Fruit fly (Drosophila melanogaster) whole organism, prepupa: Measurements from ENCODE around the gene Unr.

Experiments used
- CG10631 ChIP-seq: fragments of 200-800 bp; sonication (Bioruptor generic); optimal IDR thresholded peaks from 2 replicates; lab custom pipeline; 2016; ENCODE audit warnings: missing biosample characterization, missing genetic modification characterization
- CG15336 ChIP-seq: fragments of 200-800 bp; sonication (Bioruptor generic); IDR thresholded peaks from 2 replicates; pipeline ENCODE4 v1.3.6; 2022; ENCODE audit warnings: missing biosample characterization, missing genetic modification characterization
- CG1621 ChIP-seq: fragments of 200-800 bp; sonication (Bioruptor generic); optimal IDR thresholded peaks from 3 replicates; lab custom pipeline; 2018; ENCODE audit warnings: missing biosample characterization, mild to moderate bottlenecking, missing genetic modification characterization
- CG16779 ChIP-seq: fragments of 200-800 bp; sonication (Bioruptor generic); optimal IDR thresholded peaks from 3 replicates; lab custom pipeline; 2017; ENCODE audit warnings: missing biosample characterization, mild to moderate bottlenecking, missing genetic modification characterization
- CG3032 ChIP-seq: fragments of 200-800 bp; optimal IDR thresholded peaks from 2 replicates; lab custom pipeline; 2019; ENCODE audit warnings: missing biosample characterization, mild to moderate bottlenecking, missing genetic modification characterization, moderate library complexity
- CG32006 ChIP-seq: fragments of 200-800 bp; sonication (Bioruptor generic); optimal IDR thresholded peaks from 3 replicates; lab custom pipeline; 2017; ENCODE audit warnings: missing biosample characterization, mild to moderate bottlenecking, missing genetic modification characterization
- CG34406 ChIP-seq: fragments of 200-800 bp; sonication (Bioruptor generic); optimal IDR thresholded peaks from 3 replicates; lab custom pipeline; 2016; ENCODE audit warnings: missing biosample characterization, missing genetic modification characterization
- CG3919 ChIP-seq: fragments of 200-800 bp; sonication (Bioruptor generic); optimal IDR thresholded peaks from 3 replicates; lab custom pipeline; 2016; ENCODE audit warnings: missing biosample characterization, missing genetic modification characterization
- CG4318 ChIP-seq: fragments of 200-800 bp; sonication (Bioruptor generic); optimal IDR thresholded peaks from 3 replicates; lab custom pipeline; 2017; ENCODE audit warnings: missing biosample characterization, mild to moderate bottlenecking, missing genetic modification characterization
- CG6163 ChIP-seq: fragments of 200-800 bp; sonication (Bioruptor generic); IDR thresholded peaks from 3 replicates; pipeline ENCODE4 v1.3.6; 2022; ENCODE audit warnings: missing biosample characterization, missing genetic modification characterization
- CG6276 ChIP-seq: fragments of 200-800 bp; sonication (Bioruptor generic); optimal IDR thresholded peaks from 2 replicates; lab custom pipeline; 2017; ENCODE audit warnings: missing biosample characterization, mild to moderate bottlenecking, missing genetic modification characterization
- CG6808 ChIP-seq: fragments of 200-800 bp; sonication (Bioruptor generic); optimal IDR thresholded peaks from 3 replicates; lab custom pipeline; 2017; ENCODE audit warnings: missing biosample characterization, missing genetic modification characterization, mild to moderate bottlenecking, moderate library complexity, missing genetic modification reagents
- CG6854 ChIP-seq: fragments of 200-800 bp; sonication (Bioruptor generic); optimal IDR thresholded peaks from 2 replicates; lab custom pipeline; 2017; ENCODE audit warnings: missing biosample characterization, mild to moderate bottlenecking, missing genetic modification characterization
- CG7368 ChIP-seq: fragments of 200-800 bp; sonication (Bioruptor generic); optimal IDR thresholded peaks from 3 replicates; lab custom pipeline; 2016; ENCODE audit warnings: missing biosample characterization, missing genetic modification characterization
- CG8119 ChIP-seq: fragments of 200-800 bp; sonication (Bioruptor generic); IDR thresholded peaks from 3 replicates; pipeline ENCODE4 v1.3.6; 2022; ENCODE audit warnings: missing biosample characterization, missing genetic modification characterization
- CG9139 ChIP-seq: fragments of 200-800 bp; sonication (Bioruptor generic); optimal IDR thresholded peaks from 3 replicates; lab custom pipeline; 2017; ENCODE audit warnings: missing biosample characterization, mild to moderate bottlenecking, missing genetic modification characterization
- Eip75B ChIP-seq: fragments of 200-800 bp; sonication (Bioruptor generic); optimal IDR thresholded peaks from 3 replicates; lab custom pipeline; 2016; ENCODE audit warnings: missing biosample characterization, missing genetic modification characterization
- Eip78C ChIP-seq: fragments of 200-800 bp; sonication (Bioruptor generic); peaks from one replicate; lab custom pipeline; 2016; ENCODE audit warnings: missing biosample characterization, missing genetic modification characterization
- Hr39 ChIP-seq: fragments of 200-800 bp; sonication (Bioruptor generic); optimal IDR thresholded peaks from 2 replicates; lab custom pipeline; 2016; ENCODE audit warnings: missing biosample characterization, missing genetic modification characterization
- Hr4 ChIP-seq: fragments of 200-800 bp; sonication (Bioruptor generic); optimal IDR thresholded peaks from 3 replicates; lab custom pipeline; 2016; ENCODE audit warnings: missing biosample characterization, missing genetic modification characterization
- Lpt ChIP-seq: fragments of 200-800 bp; sonication (Bioruptor generic); optimal IDR thresholded peaks from 3 replicates; lab custom pipeline; 2016; ENCODE audit warnings: missing biosample characterization, missing genetic modification characterization
- Met ChIP-seq: fragments of 200-800 bp; sonication (Bioruptor generic); optimal IDR thresholded peaks from 3 replicates; lab custom pipeline; 2016; ENCODE audit warnings: missing biosample characterization, missing genetic modification characterization
- OdsH ChIP-seq: fragments of 200-800 bp; sonication (Bioruptor generic); optimal IDR thresholded peaks from 3 replicates; lab custom pipeline; 2016; ENCODE audit warnings: missing biosample characterization, missing genetic modification characterization
- Sox102F ChIP-seq: fragments of 200-800 bp; sonication (Bioruptor generic); optimal IDR thresholded peaks from 2 replicates; lab custom pipeline; 2016; ENCODE audit warnings: missing biosample characterization, mild to moderate bottlenecking, missing genetic modification characterization
- Sox14 ChIP-seq: fragments of 200-800 bp; sonication (Bioruptor generic); optimal IDR thresholded peaks from 3 replicates; lab custom pipeline; 2016; ENCODE audit warnings: missing biosample characterization, missing genetic modification characterization
- Sox15 ChIP-seq: fragments of 200-800 bp; sonication (Bioruptor generic); optimal IDR thresholded peaks from 3 replicates; lab custom pipeline; 2016; ENCODE audit warnings: missing biosample characterization, missing genetic modification characterization
- achi ChIP-seq: fragments of 200-800 bp; sonication (Bioruptor generic); optimal IDR thresholded peaks from 3 replicates; lab custom pipeline; 2016; ENCODE audit warnings: missing biosample characterization, missing genetic modification characterization
- acj6 ChIP-seq: fragments of 200-800 bp; sonication (Bioruptor generic); optimal IDR thresholded peaks from 3 replicates; lab custom pipeline; 2016; ENCODE audit warnings: missing biosample characterization, missing genetic modification characterization
- dac ChIP-seq: fragments of 200-800 bp; sonication (Bioruptor generic); optimal IDR thresholded peaks from 2 replicates; lab custom pipeline; 2017; ENCODE audit warnings: missing biosample characterization, mild to moderate bottlenecking, missing genetic modification characterization
- dsx ChIP-seq: fragments of 200-800 bp; optimal IDR thresholded peaks from 3 replicates; lab custom pipeline; 2019; ENCODE audit warnings: missing biosample characterization, mild to moderate bottlenecking, missing genetic modification characterization, moderate library complexity; ENCODE audit not compliant: poor library complexity, severe bottlenecking
- eg ChIP-seq: fragments of 200-800 bp; sonication (Bioruptor generic); IDR thresholded peaks from 3 replicates; pipeline ENCODE4 v1.3.6; 2022; ENCODE audit warnings: missing biosample characterization, missing genetic modification characterization
- esn ChIP-seq: fragments of 200-800 bp; sonication (Bioruptor generic); optimal IDR thresholded peaks from 2 replicates; lab custom pipeline; 2016; ENCODE audit warnings: missing biosample characterization, mild to moderate bottlenecking, missing genetic modification characterization, moderate library complexity
- fd85E ChIP-seq: fragments of 200-800 bp; sonication (Bioruptor generic); optimal IDR thresholded peaks from 3 replicates; lab custom pipeline; 2016; ENCODE audit warnings: missing biosample characterization, missing genetic modification characterization
- fkh ChIP-seq: fragments of 200-800 bp; sonication (Bioruptor generic); optimal IDR thresholded peaks from 3 replicates; lab custom pipeline; 2017; ENCODE audit warnings: missing biosample characterization, mild to moderate bottlenecking, missing genetic modification characterization, moderate library complexity
- net ChIP-seq: fragments of 200-800 bp; sonication (Bioruptor generic); optimal IDR thresholded peaks from 3 replicates; lab custom pipeline; 2016; ENCODE audit warnings: missing biosample characterization, missing genetic modification characterization
- salr ChIP-seq, 2 experiments: fragments of 200-800 bp; sonication (Bioruptor generic); optimal IDR thresholded peaks; 3 replicates each; lab custom pipeline; 2016 to 2018; ENCODE audit warnings: missing biosample characterization in 2 of 2, missing genetic modification characterization in 2 of 2, mild to moderate bottlenecking in 1 of 2
- spab ChIP-seq: fragments of 200-800 bp; sonication (Bioruptor generic); optimal IDR thresholded peaks from 2 replicates; lab custom pipeline; 2017; ENCODE audit warnings: missing biosample characterization, mild to moderate bottlenecking, missing genetic modification characterization, missing genetic modification reagents
- ss ChIP-seq, 2 experiments: fragments of 200-800 bp; sonication (Bioruptor generic); optimal IDR thresholded peaks; 2 replicates in 1 of 2; 3 replicates in 1 of 2; lab custom pipeline; 2017 to 2018; ENCODE audit warnings: mild to moderate bottlenecking in 2 of 2, missing biosample characterization in 2 of 2, missing genetic modification characterization in 2 of 2, moderate library complexity in 1 of 2
- svp ChIP-seq: fragments of 200-800 bp; sonication (Bioruptor generic); peaks from one replicate; lab custom pipeline; 2016; ENCODE audit warnings: missing biosample characterization, missing genetic modification characterization
- topi ChIP-seq: fragments of 200-800 bp; sonication (Bioruptor generic); optimal IDR thresholded peaks from 3 replicates; lab custom pipeline; 2016; ENCODE audit warnings: missing biosample characterization, missing genetic modification characterization

Unr gene

dm6 chr3L:8421808-8422586 lies 20.2 kb downstream of the Unr start, which contains the start of gene CG32354:
CG32354 (minus strand) TSS chr3L:8422205.
- TF ChIP-seq ss (GFP tag; optimal IDR thresholded peaks at IDR 0.05; lab: Kevin White, UChicago), result peak; percentile 21 to 65
- peak in 1 of 2 experiments; percentile 25 for TF ChIP-seq salr (GFP tag; optimal IDR thresholded peaks at IDR 0.05; lab: Kevin White, UChicago)
- no peak for TF ChIP-seq Lpt (GFP tag; lab: Kevin White, UChicago)
- TF ChIP-seq CG7368 (GFP tag; lab: Kevin White, UChicago), result no peak
- TF ChIP-seq dac (GFP tag; lab: Kevin White, UChicago), result peak; percentile 53
- TF ChIP-seq CG8119 (GFP tag; lab: Robert Waterston, UW), result peak; percentile 28; the same call in 1 of the 3 replicates
- TF ChIP-seq CG6163, result peak; percentile 63; the same call in 2 of the 3 replicates
- TF ChIP-seq net, result peak; percentile 21
- peak; percentile 4 for TF ChIP-seq CG3032
- TF ChIP-seq Eip78C, result peak; percentile 79
- TF ChIP-seq CG9139 (GFP tag; lab: Kevin White, UChicago), result peak; percentile 10
- TF ChIP-seq svp (GFP tag; lab: Kevin White, UChicago), result peak; percentile 53
- TF ChIP-seq CG32006, result peak; percentile 90
- no peak for TF ChIP-seq Hr39 (GFP tag; lab: Kevin White, UChicago)
- no peak for TF ChIP-seq Sox15 (GFP tag; lab: Kevin White, UChicago)
- TF ChIP-seq fkh (GFP tag; lab: Kevin White, UChicago), result no peak
- TF ChIP-seq Hr4 (GFP tag; lab: Kevin White, UChicago), result peak; percentile 72
- peak; percentile 5 for TF ChIP-seq achi (GFP tag; lab: Kevin White, UChicago)
- TF ChIP-seq Sox102F, result peak; percentile 17
- TF ChIP-seq Met (GFP tag; lab: Kevin White, UChicago), result peak; percentile 22
- TF ChIP-seq spab (GFP tag; lab: Kevin White, UChicago), result no peak
- 0 out of 3 replicates have a peak, but pooled peaks have one; percentile 43 for TF ChIP-seq eg (GFP tag; lab: Robert Waterston, UW)
- peak; percentile 75 for TF ChIP-seq CG4318 (GFP tag; lab: Kevin White, UChicago)
- peak; percentile 17 for TF ChIP-seq CG1621 (tag; lab: Kevin White, UChicago)
- no peak for TF ChIP-seq CG6854 (GFP tag; lab: Kevin White, UChicago)
- TF ChIP-seq CG16779 (tag; lab: Kevin White, UChicago), result no peak
- peak; percentile 68 for TF ChIP-seq CG6276
- 0 out of 2 replicates have a peak, but pooled peaks have one; percentile 30 for TF ChIP-seq CG15336 (GFP tag; lab: Robert Waterston, UW)
- TF ChIP-seq Sox14 (GFP tag; lab: Kevin White, UChicago), result peak; percentile 14
- peak; percentile 43 for TF ChIP-seq OdsH
- peak; percentile 27 for TF ChIP-seq CG10631
- TF ChIP-seq CG3919 (GFP tag; lab: Kevin White, UChicago), result peak; percentile 30
- TF ChIP-seq topi (GFP tag; lab: Kevin White, UChicago), result peak; percentile 25
- peak; percentile 16 for TF ChIP-seq esn
- peak; percentile 15 for TF ChIP-seq dsx (GFP tag; lab: Kevin White, UChicago)
- peak; percentile 5 for TF ChIP-seq Eip75B (GFP tag; lab: Kevin White, UChicago)
- peak; percentile 28 for TF ChIP-seq acj6
- peak; percentile 25 for TF ChIP-seq CG6808 (GFP tag; lab: Kevin White, UChicago)
- peak; percentile 16 for TF ChIP-seq CG34406 (GFP tag; lab: Kevin White, UChicago)
- TF ChIP-seq fd85E (GFP tag; lab: Kevin White, UChicago), result no peak

DNA sequence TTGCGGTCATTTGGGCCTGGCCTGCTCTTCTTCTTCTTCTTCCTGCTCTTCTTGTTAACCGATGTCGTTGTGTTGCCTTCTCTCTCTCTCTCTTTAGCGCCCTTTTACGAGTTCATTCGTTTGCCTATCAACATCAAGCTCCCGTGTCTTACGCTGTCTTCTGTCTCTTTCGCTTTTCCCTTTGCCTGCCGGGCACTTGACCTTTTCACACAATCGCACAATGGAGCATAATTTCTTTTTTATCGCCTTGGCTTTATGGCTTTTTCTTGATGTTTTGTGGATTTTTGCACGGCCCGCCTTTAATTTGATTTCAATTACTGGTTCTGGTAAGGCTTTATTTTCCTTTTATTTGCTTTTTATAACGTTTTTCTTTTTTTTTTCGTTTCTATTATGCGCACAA lies 20.8 kb downstream of the Unr start:
- TF ChIP-seq CG4318 (GFP tag; lab: Kevin White, UChicago) (no peak), net (no peak), svp (GFP tag; lab: Kevin White, UChicago) (peak; percentile 88)
